Fruit fly (Drosophila melanogaster) whole organism, embryonic: Measurements from ENCODE around the gene Peritrophin-A.

Source experiments
- CG10267 ChIP-seq: fragments of 200-800 bp; sonication (Bioruptor generic); optimal IDR thresholded peaks from 2 replicates; lab custom pipeline; 2018; ENCODE audit warnings: missing biosample characterization, mild to moderate bottlenecking, missing genetic modification characterization, moderate library complexity
- CG12299 ChIP-seq: fragments of 200-800 bp; sonication (Bioruptor generic); optimal IDR thresholded peaks from 2 replicates; lab custom pipeline; 2018; ENCODE audit warnings: missing biosample characterization, mild to moderate bottlenecking, missing genetic modification characterization
- CG13287 ChIP-seq: fragments of 200-800 bp; sonication (Bioruptor generic); IDR thresholded peaks from 2 replicates; pipeline ENCODE4 v1.3.6; 2022; ENCODE audit warnings: missing biosample characterization, missing genetic modification characterization; ENCODE audit not compliant: partially characterized antibody
- CG13624 ChIP-seq: fragments of 200-800 bp; sonication (Bioruptor generic); optimal IDR thresholded peaks from 2 replicates; lab custom pipeline; 2016; ENCODE audit warnings: missing biosample characterization, missing genetic modification characterization
- CG14710 ChIP-seq: fragments of 200-800 bp; sonication (Bioruptor generic); optimal IDR thresholded peaks from 3 replicates; lab custom pipeline; 2019; ENCODE audit warnings: missing biosample characterization, mild to moderate bottlenecking, missing genetic modification characterization, moderate library complexity
- CG1603 ChIP-seq: fragments of 200-800 bp; sonication (Bioruptor generic); optimal IDR thresholded peaks from 2 replicates; lab custom pipeline; 2019; ENCODE audit warnings: missing biosample characterization, mild to moderate bottlenecking, missing genetic modification characterization, moderate library complexity
- CG16779 ChIP-seq: fragments of 200-800 bp; sonication (Bioruptor generic); IDR thresholded peaks from 2 replicates; pipeline ENCODE4 v1.3.6; 2022; ENCODE audit warnings: missing biosample characterization, missing genetic modification characterization
- CG16813 ChIP-seq: fragments of 200-800 bp; sonication (Bioruptor generic); IDR thresholded peaks from 3 replicates; pipeline ENCODE4 v1.3.6; 2022; ENCODE audit warnings: missing biosample characterization, missing genetic modification characterization; ENCODE audit not compliant: partially characterized antibody
- CG17186 ChIP-seq: fragments of 200-800 bp; sonication (Bioruptor generic); optimal IDR thresholded peaks from 3 replicates; lab custom pipeline; 2017; ENCODE audit warnings: missing biosample characterization, missing genetic modification reagents, missing genetic modification characterization
- CG31441 ChIP-seq: fragments of 200-800 bp; sonication (Bioruptor generic); IDR thresholded peaks from 2 replicates; pipeline ENCODE4 v1.3.6; 2022; ENCODE audit warnings: missing biosample characterization, missing genetic modification characterization
- CG3281 ChIP-seq: fragments of 200-800 bp; sonication (Bioruptor generic); optimal IDR thresholded peaks from 3 replicates; lab custom pipeline; 2017; ENCODE audit warnings: missing biosample characterization, mild to moderate bottlenecking, missing genetic modification characterization
- CG34224 ChIP-seq: fragments of 200-800 bp; sonication (Bioruptor generic); IDR thresholded peaks from 3 replicates; pipeline ENCODE4 v1.3.6; 2022; ENCODE audit warnings: missing biosample characterization, missing genetic modification characterization; ENCODE audit not compliant: partially characterized antibody
- CG3995 ChIP-seq: fragments of 200-800 bp; sonication (Bioruptor generic); optimal IDR thresholded peaks from 3 replicates; lab custom pipeline; 2016; ENCODE audit warnings: missing biosample characterization, missing genetic modification characterization
- CG42726 ChIP-seq: fragments of 200-800 bp; sonication (Bioruptor generic); IDR thresholded peaks from 2 replicates; pipeline ENCODE4 v1.3.6; 2022; ENCODE audit warnings: missing biosample characterization, missing genetic modification characterization; ENCODE audit not compliant: partially characterized antibody
- CG4617 ChIP-seq: fragments of 200-800 bp; sonication (Bioruptor generic); optimal IDR thresholded peaks from 3 replicates; lab custom pipeline; 2016; ENCODE audit warnings: missing biosample characterization, missing genetic modification characterization, borderline replicate concordance
- CG6654 ChIP-seq: fragments of 200-800 bp; sonication (Bioruptor generic); optimal IDR thresholded peaks from 2 replicates; lab custom pipeline; 2017; ENCODE audit warnings: missing biosample characterization, mild to moderate bottlenecking, missing genetic modification characterization
- CG6813 ChIP-seq: fragments of 200-800 bp; sonication (Bioruptor generic); optimal IDR thresholded peaks from 2 replicates; lab custom pipeline; 2017; ENCODE audit warnings: missing biosample characterization, missing genetic modification characterization, mild to moderate bottlenecking, moderate library complexity, missing genetic modification reagents
- CG9437 ChIP-seq: fragments of 200-800 bp; sonication (Bioruptor generic); optimal IDR thresholded peaks from 2 replicates; lab custom pipeline; 2018; ENCODE audit warnings: missing biosample characterization, mild to moderate bottlenecking, missing genetic modification characterization
- CG9932 ChIP-seq: fragments of 200-800 bp; sonication (Bioruptor generic); IDR thresholded peaks from 2 replicates; pipeline ENCODE4 v1.3.6; 2022; ENCODE audit warnings: missing biosample characterization, missing genetic modification characterization
- Doc3 ChIP-seq: fragments of 200-800 bp; sonication (Bioruptor generic); IDR thresholded peaks from 3 replicates; pipeline ENCODE4 v1.3.6; 2022; ENCODE audit warnings: missing biosample characterization, missing genetic modification characterization; ENCODE audit not compliant: partially characterized antibody
- E2f2 ChIP-seq: fragments of 200-800 bp; sonication (Bioruptor generic); IDR thresholded peaks from 2 replicates; pipeline ENCODE4 v1.3.6; 2022; ENCODE audit warnings: missing biosample characterization, missing genetic modification characterization
- Gug ChIP-seq: fragments of 200-800 bp; sonication (Bioruptor generic); IDR thresholded peaks from 4 replicates; pipeline ENCODE4 v1.3.6; 2022; ENCODE audit warnings: missing biosample characterization, missing genetic modification characterization
- HLH4C ChIP-seq: fragments of 200-800 bp; sonication (Bioruptor generic); IDR thresholded peaks from 3 replicates; pipeline ENCODE4 v1.3.6; 2022; ENCODE audit warnings: missing biosample characterization, missing genetic modification characterization; ENCODE audit not compliant: partially characterized antibody
- HmgZ ChIP-seq: fragments of 200-800 bp; sonication (Bioruptor generic); optimal IDR thresholded peaks from 2 replicates; lab custom pipeline; 2018; ENCODE audit warnings: missing biosample characterization, mild to moderate bottlenecking, missing genetic modification characterization
- Hsf ChIP-seq: fragments of 200-800 bp; sonication (Bioruptor generic); optimal IDR thresholded peaks from 3 replicates; lab custom pipeline; 2016; ENCODE audit warnings: missing biosample characterization, missing genetic modification characterization
- Med ChIP-seq: fragments of 200-800 bp; sonication (Bioruptor generic); peaks from one replicate; lab custom pipeline; 2016; ENCODE audit warnings: missing biosample characterization, missing genetic modification characterization, mild to moderate bottlenecking, inconsistent platforms, moderate library complexity
- Scr ChIP-seq: fragments of 200-800 bp; sonication (Bioruptor generic); IDR thresholded peaks from 2 replicates; pipeline ENCODE4 v1.3.6; 2022; ENCODE audit warnings: missing biosample characterization, missing genetic modification characterization; ENCODE audit not compliant: partially characterized antibody
- Sin3A ChIP-seq: fragments of >200 bp; optimal IDR thresholded peaks from 2 replicates; lab custom pipeline; 2018
- Xbp1 ChIP-seq: fragments of 200-800 bp; sonication (Bioruptor generic); optimal IDR thresholded peaks from 3 replicates; lab custom pipeline; 2016; ENCODE audit warnings: missing biosample characterization, mild to moderate bottlenecking, missing genetic modification characterization
- YL-1 ChIP-seq: fragments of 200-800 bp; sonication (Bioruptor generic); optimal IDR thresholded peaks from 3 replicates; lab custom pipeline; 2017; ENCODE audit warnings: missing biosample characterization, mild to moderate bottlenecking, missing genetic modification characterization
- ac ChIP-seq: fragments of 200-800 bp; sonication (Bioruptor generic); optimal IDR thresholded peaks from 3 replicates; lab custom pipeline; 2017; ENCODE audit warnings: missing biosample characterization, mild to moderate bottlenecking, missing genetic modification characterization
- ash1 ChIP-seq: fragments of 200-800 bp; sonication (Bioruptor generic); optimal IDR thresholded peaks from 2 replicates; lab custom pipeline; 2018; ENCODE audit warnings: missing biosample characterization, mild to moderate bottlenecking, missing genetic modification characterization
- chm ChIP-seq: fragments of 200-800 bp; sonication (Bioruptor generic); IDR thresholded peaks from 2 replicates; pipeline ENCODE4 v1.3.6; 2022; ENCODE audit warnings: missing biosample characterization, missing genetic modification characterization
- fd96Cb ChIP-seq: fragments of 200-800 bp; sonication (Bioruptor generic); optimal IDR thresholded peaks from 2 replicates; lab custom pipeline; 2018; ENCODE audit warnings: missing biosample characterization, mild to moderate bottlenecking, missing genetic modification characterization, moderate library complexity
- gro ChIP-seq: fragments of 200-800 bp; sonication (Bioruptor generic); optimal IDR thresholded peaks from 2 replicates; lab custom pipeline; 2016; ENCODE audit warnings: missing biosample characterization, missing genetic modification characterization
- gsb-n ChIP-seq: fragments of 200-800 bp; sonication (Bioruptor generic); optimal IDR thresholded peaks from 3 replicates; lab custom pipeline; 2018; ENCODE audit warnings: missing biosample characterization, mild to moderate bottlenecking, missing genetic modification characterization
- hbn ChIP-seq: fragments of 200-800 bp; sonication (Bioruptor generic); IDR thresholded peaks from 2 replicates; pipeline ENCODE4 v1.3.6; 2022; ENCODE audit warnings: missing biosample characterization, missing genetic modification characterization; ENCODE audit not compliant: partially characterized antibody
- nmo ChIP-seq: fragments of 200-800 bp; sonication (Bioruptor generic); optimal IDR thresholded peaks from 2 replicates; lab custom pipeline; 2018; ENCODE audit warnings: missing biosample characterization, mild to moderate bottlenecking, missing genetic modification characterization, moderate library complexity
- p53 ChIP-seq: fragments of 200-800 bp; sonication (Bioruptor generic); optimal IDR thresholded peaks from 2 replicates; lab custom pipeline; 2016; ENCODE audit warnings: missing biosample characterization, missing genetic modification characterization
- schlank ChIP-seq: fragments of 200-800 bp; sonication (Bioruptor generic); optimal IDR thresholded peaks from 2 replicates; lab custom pipeline; 2018; ENCODE audit warnings: missing biosample characterization, mild to moderate bottlenecking, missing genetic modification characterization
- scrt ChIP-seq: fragments of 200-800 bp; sonication (Bioruptor generic); optimal IDR thresholded peaks from 2 replicates; lab custom pipeline; 2018; ENCODE audit warnings: missing biosample characterization, mild to moderate bottlenecking, missing genetic modification characterization, moderate library complexity
- so ChIP-seq: fragments of 200-800 bp; sonication (Bioruptor generic); IDR thresholded peaks from 3 replicates; pipeline ENCODE4 v1.3.6; 2022; ENCODE audit warnings: missing biosample characterization, missing genetic modification characterization
- stc ChIP-seq: fragments of 200-800 bp; sonication (Bioruptor generic); IDR thresholded peaks from 2 replicates; pipeline ENCODE4 v1.3.6; 2022; ENCODE audit warnings: missing biosample characterization, missing genetic modification characterization
- sug ChIP-seq: fragments of 200-800 bp; optimal IDR thresholded peaks from 2 replicates; lab custom pipeline; 2019; ENCODE audit warnings: missing biosample characterization, mild to moderate bottlenecking, missing genetic modification characterization, moderate library complexity
- tgo ChIP-seq: fragments of 200-800 bp; sonication (Bioruptor generic); IDR thresholded peaks from 3 replicates; pipeline ENCODE4 v1.3.6; 2022; ENCODE audit warnings: missing biosample characterization, missing genetic modification characterization
- tio ChIP-seq: fragments of 200-800 bp; sonication (Bioruptor generic); optimal IDR thresholded peaks from 2 replicates; lab custom pipeline; 2017; ENCODE audit warnings: missing biosample characterization, missing genetic modification characterization, inconsistent platforms
- unc-4 ChIP-seq: fragments of 200-800 bp; sonication (Bioruptor generic); IDR thresholded peaks from 2 replicates; pipeline ENCODE4 v1.3.6; 2022; ENCODE audit warnings: missing biosample characterization, missing genetic modification characterization; ENCODE audit not compliant: partially characterized antibody
- vnd ChIP-seq: fragments of 200-800 bp; sonication (Bioruptor generic); IDR thresholded peaks from 3 replicates; pipeline ENCODE4 v1.3.6; 2022; ENCODE audit warnings: missing biosample characterization, missing genetic modification characterization; ENCODE audit not compliant: partially characterized antibody
- zen ChIP-seq: fragments of 200-800 bp; sonication (Bioruptor generic); optimal IDR thresholded peaks from 3 replicates; lab custom pipeline; 2018; ENCODE audit warnings: missing biosample characterization, mild to moderate bottlenecking, missing genetic modification characterization, moderate library complexity
- zen2 ChIP-seq: fragments of 200-800 bp; sonication (Bioruptor generic); IDR thresholded peaks from 3 replicates; pipeline ENCODE4 v1.3.6; 2022; ENCODE audit warnings: missing biosample characterization, missing genetic modification characterization; ENCODE audit not compliant: partially characterized antibody

The Peritrophin-A gene

DNA sequence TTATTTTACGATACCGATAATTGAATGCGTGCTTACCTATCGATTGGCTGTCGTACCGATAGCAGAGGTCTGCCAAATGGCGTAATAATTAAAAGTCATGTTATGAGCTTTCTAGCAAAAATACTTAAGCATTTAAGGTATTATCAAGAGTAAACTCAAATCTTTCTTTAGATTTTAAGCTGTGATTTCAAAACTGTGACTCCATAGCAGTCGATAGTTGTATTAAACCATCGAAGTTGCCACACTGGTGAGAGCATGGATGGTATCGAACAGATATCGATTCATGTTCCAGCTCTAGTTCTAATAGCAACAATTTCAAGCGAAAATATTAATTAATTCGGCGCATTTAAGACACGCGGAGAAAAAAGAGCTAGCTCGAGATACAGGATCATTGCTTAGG, 6.6 kb downstream of the Peritrophin-A start, which contains the start of the genes CG17068 and Rab10 (continued):
- TF ChIP-seq Gug (no peak; the same call in 3 of the 4 replicates), tio (GFP tag; lab: Kevin White, UChicago) (no peak), schlank (tag; lab: Kevin White, UChicago) (no peak), nmo (GFP tag; lab: Kevin White, UChicago) (peak; percentile 50), tgo (GFP tag; lab: Robert Waterston, UW) (no peak), zen (tag; lab: Kevin White, UChicago) (peak; percentile 25), so (GFP tag; lab: Robert Waterston, UW) (no peak), CG31441 (GFP tag; lab: Robert Waterston, UW) (peak; percentile 59; the same call in 1 of the 2 replicates), CG10267 (tag; lab: Kevin White, UChicago) (peak; percentile 48), CG3995 (GFP tag; lab: Kevin White, UChicago) (peak; percentile 98), CG16779 (GFP tag; lab: Robert Waterston, UW) (no peak), Xbp1 (GFP tag; lab: Kevin White, UChicago) (peak; percentile 14), gro (peak; percentile 1), p53 (GFP tag; lab: Kevin White, UChicago) (no peak), ac (no peak), CG3281 (GFP tag; lab: Kevin White, UChicago) (no peak), Sin3A (lab: Kevin White, UChicago) (peak; percentile 86), E2f2 (GFP tag; lab: Robert Waterston, UW) (peak; percentile 51; the same call in 1 of the 2 replicates), vnd (GFP tag; lab: Robert Waterston, UW) (peak; percentile 91), ash1 (GFP tag; lab: Kevin White, UChicago) (no peak), CG17186 (GFP tag; lab: Kevin White, UChicago) (peak; percentile 61), CG13287 (GFP tag; lab: Robert Waterston, UW) (peak; percentile 94), fd96Cb (no peak), Scr (GFP tag; lab: Robert Waterston, UW) (peak; percentile 93), CG12299 (tag; lab: Kevin White, UChicago) (peak; percentile 16), CG6813 (GFP tag; lab: Kevin White, UChicago) (no peak), CG6654 (GFP tag; lab: Kevin White, UChicago) (no peak), HLH4C (peak; percentile 95), Med (GFP tag; lab: Kevin White, UChicago) (peak; percentile 81), YL-1 (peak; percentile 24), CG42726 (GFP tag; lab: Robert Waterston, UW) (peak; percentile 74), chm (no peak), CG4617 (GFP tag; lab: Kevin White, UChicago) (peak; percentile 69), unc-4 (peak; percentile 94), hbn (GFP tag; lab: Robert Waterston, UW) (peak; percentile 93), Doc3 (GFP tag; lab: Robert Waterston, UW) (peak; percentile 92), gsb-n (tag; lab: Kevin White, UChicago) (no peak), stc (GFP tag; lab: Robert Waterston, UW) (no peak), CG34224 (peak; percentile 96), Hsf (GFP tag; lab: Kevin White, UChicago) (peak; percentile 8), CG13624 (GFP tag; lab: Kevin White, UChicago) (peak; percentile 51), CG9437 (no peak), zen2 (GFP tag; lab: Robert Waterston, UW) (peak; percentile 91), scrt (peak; percentile 0), sug (peak; percentile 19), CG14710 (tag; lab: Kevin White, UChicago) (peak; percentile 68), HmgZ (peak; percentile 19), CG9932 (GFP tag; lab: Robert Waterston, UW) (peak; percentile 27; the same call in 1 of the 2 replicates), CG16813 (peak; percentile 96), CG1603 (tag; lab: Kevin White, UChicago) (peak; percentile 60)
